Fruit fly (Drosophila melanogaster) Kc167 (cell line): ENCODE measurements around the gene Galt.

ENCODE experiments used
- Myc ChIP-seq: fragments of >200 bp; optimal IDR thresholded peaks from 2 replicates; lab custom pipeline; 2017; ENCODE audit warnings: missing external identifiers
- Sin3A ChIP-seq: fragments of >200 bp; optimal IDR thresholded peaks from 2 replicates; lab custom pipeline; 2018; ENCODE audit warnings: missing external identifiers
- h ChIP-seq: fragments of >200 bp; optimal IDR thresholded peaks from 3 replicates; lab custom pipeline; 2018; ENCODE audit warnings: missing external identifiers
- insv ChIP-seq: fragments of >200 bp; optimal IDR thresholded peaks from 3 replicates; lab custom pipeline; 2018; ENCODE audit warnings: missing external identifiers
- psq ChIP-seq: fragments of >200 bp; optimal IDR thresholded peaks from 2 replicates; lab custom pipeline; 2017; ENCODE audit warnings: missing external identifiers
- ttk ChIP-seq: sonication (Bioruptor generic); optimal IDR thresholded peaks from 2 replicates; lab custom pipeline; 2017; ENCODE audit warnings: missing external identifiers

Gene Galt

dm6 chr2L:6693794-6694254 lies 26.0 kb upstream of the Galt start:
- TF ChIP-seq insv (lab: Kevin White, UChicago) (no peak), Myc (no peak), psq (lab: Kevin White, UChicago) (no peak), h (no peak), ttk (no peak)

dm6 chr2L:6692048-6692447 lies 24.2 kb upstream of the Galt start:
- TF ChIP-seq psq (lab: Kevin White, UChicago) (no peak), Sin3A (no peak), ttk (no peak), Myc (no peak)

dm6 chr2L:6686612-6687011 lies 18.8 kb upstream of the Galt start, which contains the start of gene CG11327:
CG11327 (minus strand) TSS chr2L:6686712.
- TF ChIP-seq Sin3A (no peak), insv (lab: Kevin White, UChicago) (no peak), h (no peak), psq (lab: Kevin White, UChicago) (no peak), ttk (no peak), Myc (no peak)

dm6 chr2L:6683992-6684882 lies 16.4 kb upstream of the Galt start, which contains the start of gene Nhe3:
Nhe3 (minus strand) TSS chr2L:6684364.
- TF ChIP-seq psq (lab: Kevin White, UChicago), result no peak

dm6 chr2L:6682909-6683308 lies 15.1 kb upstream of the Galt start:
- TF ChIP-seq Sin3A, result no peak
- no peak for TF ChIP-seq h
- TF ChIP-seq ttk, result no peak
- TF ChIP-seq insv (lab: Kevin White, UChicago), result no peak
- TF ChIP-seq Myc, result no peak
- TF ChIP-seq psq (lab: Kevin White, UChicago), result no peak

dm6 chr2L:6677453-6677852 lies 9.6 kb upstream of the Galt start, which contains the start of gene Nse1:
Nse1 (minus strand) TSS chr2L:6677625.
- TF ChIP-seq Myc (no peak), insv (lab: Kevin White, UChicago) (no peak), ttk (no peak), Sin3A (no peak), h (no peak), psq (lab: Kevin White, UChicago) (no peak)

dm6 chr2L:6676535-6676934 lies 8.7 kb upstream of the Galt start, which contains the start of gene cort:
cort (minus strand) TSS chr2L:6676635.
- TF ChIP-seq Myc (no peak), h (no peak), psq (lab: Kevin White, UChicago) (no peak), ttk (no peak), Sin3A (no peak), insv (lab: Kevin White, UChicago) (no peak)

- TF ChIP-seq ttk (no peak), Myc (no peak), Sin3A (no peak), insv (lab: Kevin White, UChicago) (no peak), h (no peak), psq (lab: Kevin White, UChicago) (no peak)
Measured at dm6 chr2L:6673211-6674012, 5.6 kb upstream of the Galt start, which contains the start of gene Spn27A. Spn27A (minus strand) TSS chr2L:6673347.

- no peak for TF ChIP-seq h
- no peak for TF ChIP-seq Sin3A
- TF ChIP-seq psq (lab: Kevin White, UChicago), result no peak
- TF ChIP-seq insv (lab: Kevin White, UChicago), result no peak
- no peak for TF ChIP-seq ttk
- no peak for TF ChIP-seq Myc
Measured at dm6 chr2L:6671409-6671808, 3.6 kb upstream of the Galt start.

dm6 chr2L:6663562-6664051 lies 4.2 kb downstream of the Galt start, which contains the start of the genes CG13771, CG34310 and cup:
CG13771 (minus strand) TSS chr2L:6663612.
CG34310 (plus strand) TSS chr2L:6663664.
cup (plus strand) TSS chr2L:6663664.
- TF ChIP-seq ttk (no peak), h (no peak), Myc (no peak), psq (lab: Kevin White, UChicago) (no peak), insv (lab: Kevin White, UChicago) (no peak), Sin3A (no peak)

- TF ChIP-seq insv (lab: Kevin White, UChicago) (no peak), ttk (no peak), psq (lab: Kevin White, UChicago) (no peak), Myc (no peak), h (no peak), Sin3A (no peak)
Measured at dm6 chr2L:6657969-6658748, 9.7 kb downstream of the Galt start, which contains the start of the genes CG31636 and Ube4A. CG31636 (minus strand) TSS chr2L:6658152. Ube4A (plus strand) TSS chr2L:6658517.

dm6 chr2L:6656264-6656676 lies 11.6 kb downstream of the Galt start, which contains the start of gene CG31633:
CG31633 (minus strand) TSS chr2L:6656321.
- TF ChIP-seq psq (lab: Kevin White, UChicago) (no peak), Sin3A (no peak), insv (lab: Kevin White, UChicago) (no peak), Myc (no peak)
